Fruit fly (Drosophila melanogaster): ENCODE results near the gene Cortactin.

Gene Cortactin

dm6 chr3R:21022769-21023517 is 41.3 kb downstream of the Cortactin start:
- TF ChIP-seq CG15710 (tag; optimal IDR thresholded peaks at IDR 0.05) (no peak), Pif1B (GFP tag; optimal IDR thresholded peaks at IDR 0.05) (no peak), fd96Ca (GFP tag; IDR thresholded peaks at IDR 0.05) (no peak)

- TF ChIP-seq rn (GFP tag; IDR thresholded peaks at IDR 0.05) (no peak), Snoo (tag; optimal IDR thresholded peaks at IDR 0.05) (no peak), D1 (tag; optimal IDR thresholded peaks at IDR 0.05) (no peak), gl (tag; optimal IDR thresholded peaks at IDR 0.05) (no peak), EcR (GFP tag; optimal IDR thresholded peaks at IDR 0.05) (no peak), Pif1B (GFP tag; optimal IDR thresholded peaks at IDR 0.05) (no peak), CG13204 (GFP tag; optimal IDR thresholded peaks at IDR 0.05) (no peak), CG12605 (GFP tag; IDR thresholded peaks at IDR 0.05) (no peak), CG15710 (tag; optimal IDR thresholded peaks at IDR 0.05) (no peak), CG10348 (GFP tag; IDR thresholded peaks at IDR 0.05) (no peak), Ets98B (GFP tag; IDR thresholded peaks at IDR 0.05) (no peak), fd96Ca (GFP tag; IDR thresholded peaks at IDR 0.05) (no peak), CG8301 (tag; optimal IDR thresholded peaks at IDR 0.05) (no peak), CG4496 (GFP tag; IDR thresholded peaks at IDR 0.05) (no peak), CG8159 (tag; optimal IDR thresholded peaks at IDR 0.05) (no peak), CG17806 (tag; optimal IDR thresholded peaks at IDR 0.05) (no peak), CG14655 (GFP tag; optimal IDR thresholded peaks at IDR 0.05) (no peak), CG34367 (tag; optimal IDR thresholded peaks at IDR 0.05) (no peak), CG9948 (tag; optimal IDR thresholded peaks at IDR 0.05) (no peak)
Measured at dm6 chr3R:21019073-21019472, 45.2 kb downstream of the Cortactin start.

DNA sequence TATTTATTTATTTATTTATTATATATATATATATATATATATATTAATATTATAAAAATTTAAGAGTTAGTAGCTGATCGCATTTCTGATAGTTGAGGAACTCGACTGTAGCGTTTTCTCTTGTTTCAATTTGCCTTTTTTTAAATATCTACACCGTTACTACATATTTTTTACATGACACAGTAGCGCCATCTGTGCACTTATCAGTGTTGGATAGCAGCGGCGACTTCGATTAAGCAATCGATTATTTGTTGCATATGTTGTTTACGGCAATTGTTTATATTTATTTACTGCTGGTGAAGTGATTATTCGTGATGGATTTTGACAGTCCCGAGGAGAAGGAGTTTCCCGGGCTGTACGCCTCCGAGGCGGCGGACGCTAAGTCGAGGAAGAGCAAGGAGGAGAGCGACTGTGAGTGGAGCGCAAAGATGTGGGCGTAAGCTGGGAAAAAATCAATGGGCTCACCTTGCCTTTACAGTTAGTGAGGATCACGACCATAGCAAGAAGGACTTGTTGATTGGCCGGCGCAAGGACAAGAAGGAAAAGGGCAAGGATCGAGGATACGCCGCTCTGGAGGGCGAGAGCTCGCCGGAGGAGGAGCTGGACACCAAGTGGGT is 46.7 kb downstream of the Cortactin start, which contains the start of gene Rlip:
TSS of gene Rlip (plus strand) at position 221 of the 617 bp plus-strand sequence.
- TF ChIP-seq CG9948 (tag; optimal IDR thresholded peaks at IDR 0.05) (no peak), CG14655 (GFP tag; optimal IDR thresholded peaks at IDR 0.05) (peak; percentile 63), Ets98B (GFP tag; IDR thresholded peaks at IDR 0.05) (peak; percentile 78; the same call in 1 of the 2 replicates), fd96Ca (GFP tag; IDR thresholded peaks at IDR 0.05) (peak; percentile 84), Pif1B (GFP tag; optimal IDR thresholded peaks at IDR 0.05) (peak; percentile 50), CG32121 (GFP tag; IDR thresholded peaks at IDR 0.05) (0 out of 2 replicates have a peak, but pooled peaks have one; percentile 32), CG13204 (GFP tag; optimal IDR thresholded peaks at IDR 0.05) (no peak), CG8301 (tag; optimal IDR thresholded peaks at IDR 0.05) (peak; percentile 41), CG4496 (GFP tag; IDR thresholded peaks at IDR 0.05) (peak; percentile 89), gl (tag; optimal IDR thresholded peaks at IDR 0.05) (peak; percentile 37), Pif1A (GFP tag; optimal IDR thresholded peaks at IDR 0.05) (no peak), rn (GFP tag; IDR thresholded peaks at IDR 0.05) (peak; percentile 74), CG8159 (tag; optimal IDR thresholded peaks at IDR 0.05) (peak; percentile 50), D1 (tag; optimal IDR thresholded peaks at IDR 0.05) (peak; percentile 42)

dm6 chr3R:21015636-21016035 is 48.6 kb downstream of the Cortactin start, which contains the start of gene CG5697:
Gene CG5697, plus strand, starts transcription at chr3R:21015949.
- TF ChIP-seq CG8301 (tag; optimal IDR thresholded peaks at IDR 0.05) = no peak
- TF ChIP-seq Pif1A (GFP tag; optimal IDR thresholded peaks at IDR 0.05) = peak; percentile 1

dm6 chr3R:21013780-21014179 is 50.5 kb downstream of the Cortactin start:
- TF ChIP-seq gl (tag; optimal IDR thresholded peaks at IDR 0.05) (no peak), CG8159 (tag; optimal IDR thresholded peaks at IDR 0.05) (no peak), Ets98B (GFP tag; IDR thresholded peaks at IDR 0.05) (no peak), CG32121 (GFP tag; IDR thresholded peaks at IDR 0.05) (no peak), CG34367 (tag; optimal IDR thresholded peaks at IDR 0.05) (no peak)

Data from whole organism, pupa.